Worm (Caenorhabditis elegans) whole organism, late embryonic: ENCODE data around the gene R31.2.

Source experiments
- Y22D7AL.16 ChIP-seq: sonication (generic microtip); optimal IDR thresholded peaks from 2 replicates; lab custom pipeline; 2016; ENCODE audit warnings: missing genetic modification characterization, missing compliant biosample characterization
- ama-1 ChIP-seq: fragments of 150-350 bp; optimal IDR thresholded peaks from 2 replicates; lab custom pipeline; 2014
- ceh-22 ChIP-seq: sonication (generic microtip); optimal IDR thresholded peaks from 2 replicates; lab custom pipeline; 2017; ENCODE audit warnings: missing biosample characterization, missing genetic modification characterization
- ceh-31 ChIP-seq: sonication (generic microtip); optimal IDR thresholded peaks from 2 replicates; lab custom pipeline; 2016; ENCODE audit warnings: missing genetic modification characterization, missing compliant biosample characterization
- elt-2 ChIP-seq: sonication (generic microtip); optimal IDR thresholded peaks from 2 replicates; lab custom pipeline; 2016; ENCODE audit warnings: missing genetic modification reagents, missing genetic modification characterization, missing compliant biosample characterization
- fax-1 ChIP-seq: sonication (generic microtip); optimal IDR thresholded peaks from 2 replicates; lab custom pipeline; 2016; ENCODE audit warnings: missing genotype, missing genetic modification characterization, missing compliant biosample characterization
- pax-1 ChIP-seq: fragments of 150-350 bp; optimal IDR thresholded peaks from 2 replicates; lab custom pipeline; 2014; ENCODE audit warnings: missing biosample characterization, missing genetic modification characterization
- sdc-2 ChIP-seq: sonication (generic microtip); optimal IDR thresholded peaks from 2 replicates; lab custom pipeline; 2016; ENCODE audit warnings: missing genotype, missing genetic modification characterization, missing compliant biosample characterization
- tbx-2 ChIP-seq: sonication (generic microtip); optimal IDR thresholded peaks from 2 replicates; lab custom pipeline; 2016; ENCODE audit warnings: missing genetic modification characterization, missing compliant biosample characterization

DNA sequence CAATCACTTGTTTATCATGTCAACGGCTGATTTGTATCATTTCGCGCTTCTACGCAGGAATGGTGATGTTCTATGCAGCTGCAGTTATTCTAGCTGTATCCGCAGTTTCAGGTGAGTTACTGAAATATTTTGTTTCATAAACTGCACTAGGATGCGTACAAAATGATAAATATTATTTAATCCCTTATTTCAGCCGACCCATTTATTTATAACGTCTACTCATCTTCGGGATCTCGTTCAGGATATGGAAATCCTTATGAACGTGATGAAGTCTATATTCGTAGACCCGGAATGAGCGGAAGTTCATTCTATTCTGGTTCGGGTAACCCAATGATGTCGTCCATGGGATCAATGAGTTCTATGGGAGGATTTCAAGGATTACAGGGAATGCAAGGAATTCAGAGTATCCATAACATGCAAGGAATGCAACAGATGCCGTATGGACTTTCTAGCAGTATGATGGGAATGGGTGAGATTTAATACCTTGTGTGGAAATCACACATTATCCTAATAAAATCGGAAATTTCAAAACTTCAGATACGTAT is 11.7 kb downstream of the R31.2 start, which contains the start of gene F58H1.2:
- no peak for TF ChIP-seq Y22D7AL.16
- TF ChIP-seq elt-2 (tag; lab: Kevin White, UChicago) = no peak
- no peak for TF ChIP-seq ama-1 (lab: Kevin White, UChicago)
- TF ChIP-seq fax-1 (tag; lab: Kevin White, UChicago) = no peak
- no peak for TF ChIP-seq pax-1 (tag; lab: Kevin White, UChicago)
- TF ChIP-seq ceh-31 (tag; lab: Kevin White, UChicago) = no peak
- no peak for TF ChIP-seq sdc-2 (tag; lab: Kevin White, UChicago)
- TF ChIP-seq tbx-2 (tag; lab: Kevin White, UChicago) = no peak
- TF ChIP-seq ceh-22 (tag; lab: Kevin White, UChicago) = no peak
